Worm (Caenorhabditis elegans): Measurements from ENCODE around the gene B0280.9.

DNA sequence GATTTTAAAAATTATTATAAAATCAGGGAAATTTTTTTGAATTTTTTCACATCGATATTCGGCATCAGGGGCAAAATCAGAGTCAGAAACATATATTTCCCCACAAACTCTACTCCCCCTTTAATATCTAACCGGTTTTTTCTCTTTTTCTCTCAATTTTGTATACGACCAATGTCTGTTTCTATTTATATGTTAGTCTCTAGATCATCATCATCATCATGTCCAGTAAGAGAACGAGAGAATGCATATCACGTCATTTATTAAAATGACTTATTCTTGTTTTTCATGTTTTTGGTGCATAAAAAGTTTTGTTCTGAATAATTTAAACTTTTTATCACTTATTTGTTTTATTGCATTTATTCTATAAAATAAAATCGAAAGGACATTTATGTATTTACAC is 29.9 kb upstream of the B0280.9 start:
- TF ChIP-seq flt-1 (GFP tag; IDR thresholded peaks at IDR 0.05) (no peak), ztf-29 (GFP tag; IDR thresholded peaks at IDR 0.05) (no peak), klf-2 (GFP tag; conservative IDR thresholded peaks at IDR 0.05) (no peak), tab-1 (GFP tag; IDR thresholded peaks at IDR 0.05) (no peak), ztf-23 (GFP tag; IDR thresholded peaks at IDR 0.05) (no peak), T22C8.4 (GFP tag; IDR thresholded peaks at IDR 0.05) (no peak), ref-1 (GFP tag; conservative IDR thresholded peaks at IDR 0.05) (no peak), med-1 (GFP tag; optimal IDR thresholded peaks at IDR 0.05; ENCODE audit: insufficient read depth) (no peak)
